Worm (Caenorhabditis elegans): ENCODE results near the gene ZK1240.3.

Gene ZK1240.3

DNA sequence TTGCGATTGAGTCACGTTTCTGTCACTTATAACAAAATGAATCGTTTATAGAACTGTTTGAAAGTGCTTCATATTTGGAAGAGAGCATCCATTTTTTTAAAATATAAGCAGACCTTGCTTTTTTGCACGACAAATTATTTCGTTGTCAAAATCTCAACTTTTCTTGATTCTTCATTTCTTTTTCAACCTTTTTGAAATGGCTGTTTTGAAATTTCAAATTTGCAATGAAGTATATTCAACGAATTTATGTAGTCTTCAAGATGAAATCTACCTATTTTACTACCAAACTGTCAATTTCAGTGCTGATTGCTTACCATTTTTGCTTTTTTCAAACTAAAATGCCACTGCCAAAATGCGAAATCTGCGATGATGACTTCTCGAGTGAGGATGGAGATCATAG is 13.4 kb upstream of the ZK1240.3 start, which contains the start of gene B0281.3:
TSS of gene B0281.3 (plus strand) at position 301 of the 400 bp plus-strand sequence.
- no peak for TF ChIP-seq unc-62 (GFP tag; optimal IDR thresholded peaks at IDR 0.05)

DNA sequence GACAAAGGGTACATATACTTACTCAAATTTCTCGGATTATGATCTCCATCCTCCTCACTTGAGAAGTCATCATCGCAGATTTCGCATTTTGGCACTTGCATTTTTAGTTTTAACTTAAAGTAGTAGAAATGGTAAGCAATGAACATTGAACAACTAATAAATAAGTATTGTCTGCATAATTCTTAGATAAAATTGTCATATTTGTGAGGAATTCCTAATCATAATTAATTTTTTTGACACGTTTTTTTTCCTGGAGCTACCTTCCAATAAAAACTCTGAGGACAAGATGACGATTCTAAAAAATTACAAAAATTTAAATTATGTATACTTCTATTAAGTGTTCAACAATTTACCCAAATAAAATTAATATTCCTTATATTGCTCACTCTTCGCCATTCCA is 7.4 kb upstream of the ZK1240.3 start, which contains the start of the genes trim-21 and B0281.1:
TSS of gene trim-21 (minus strand) at position 101 of the 400 bp plus-strand sequence.
TSS of gene B0281.1 (plus strand) at position 321 of the 400 bp plus-strand sequence.
- no peak for TF ChIP-seq unc-62 (GFP tag; optimal IDR thresholded peaks at IDR 0.05)

- no peak for TF ChIP-seq unc-62 (GFP tag; optimal IDR thresholded peaks at IDR 0.05)
Measured at ce11 chrII:2317883-2318357, 2.2 kb upstream of the ZK1240.3 start, which contains the start of the genes ZK1240.5 and ZK1240.9. Gene ZK1240.5, minus strand, starts transcription at chrII:2317933. Gene ZK1240.9, plus strand, starts transcription at chrII:2318189.

DNA sequence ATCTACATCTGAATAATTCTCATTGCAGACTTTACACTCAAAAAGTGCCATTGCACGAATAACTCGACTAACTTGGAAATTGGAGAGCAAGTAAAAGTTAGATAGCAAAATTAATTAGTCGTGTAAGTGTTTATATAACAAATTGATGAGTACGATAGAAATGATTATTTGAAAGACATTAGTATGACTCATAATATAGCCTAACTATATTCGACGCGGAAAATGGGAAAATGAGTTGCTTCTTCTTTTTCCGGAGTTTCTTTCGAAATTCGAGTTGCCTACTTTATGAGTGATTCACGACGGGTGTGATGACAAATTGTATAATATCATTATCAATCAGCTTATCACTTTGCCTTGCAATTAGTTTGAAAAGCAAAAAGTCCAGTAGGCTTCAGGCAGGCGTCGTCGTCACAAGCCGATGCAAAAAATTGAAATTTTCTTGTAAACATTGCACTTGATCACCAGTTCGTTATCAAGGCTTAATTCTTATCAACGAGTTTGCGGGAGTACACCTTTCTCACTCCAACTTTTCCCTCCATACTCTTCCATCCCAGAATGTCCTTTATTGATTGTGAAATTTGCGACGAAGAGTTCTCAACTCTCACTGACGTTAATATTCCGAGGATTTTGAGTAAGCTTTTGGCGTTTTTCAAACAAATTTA is 2.9 kb downstream of the ZK1240.3 start, which contains the start of the genes ZK1240.6 and ZK1240.2:
TSS of gene ZK1240.6 (minus strand) at position 51 of the 662 bp plus-strand sequence.
TSS of gene ZK1240.2 (plus strand) at position 520 of the 662 bp plus-strand sequence.
- no peak for TF ChIP-seq unc-62 (GFP tag; optimal IDR thresholded peaks at IDR 0.05)

DNA sequence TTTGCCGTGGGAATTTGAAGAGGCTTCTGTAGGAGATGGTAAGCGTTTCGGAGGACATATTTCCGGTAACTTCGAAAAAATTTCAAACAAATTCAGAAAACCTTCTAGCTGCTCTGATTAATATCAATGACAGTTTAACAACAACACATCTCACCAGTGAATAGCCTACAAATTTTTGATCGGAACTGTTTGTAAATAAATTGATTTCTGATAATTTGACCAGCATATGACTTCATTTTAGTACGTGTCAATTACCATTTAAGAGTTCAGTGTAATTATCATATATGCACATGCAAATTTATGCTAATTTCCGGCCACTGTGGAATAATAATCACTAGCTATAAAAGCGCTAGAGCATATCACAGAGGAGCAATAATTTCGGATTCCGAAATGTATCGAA is 4.8 kb downstream of the ZK1240.3 start, which contains the start of gene ZK1240.11:
TSS of gene ZK1240.11 (plus strand) at position 301 of the 400 bp plus-strand sequence.
- no peak for TF ChIP-seq unc-62 (GFP tag; optimal IDR thresholded peaks at IDR 0.05)

- no peak for TF ChIP-seq unc-62 (GFP tag; optimal IDR thresholded peaks at IDR 0.05)
Measured at ce11 chrII:2328963-2329442, 8.9 kb downstream of the ZK1240.3 start, which contains the start of the genes ZK1240.8 and ZK1240.1. Gene ZK1240.8, minus strand, starts transcription at chrII:2329063. Gene ZK1240.1, plus strand, starts transcription at chrII:2329392.

DNA sequence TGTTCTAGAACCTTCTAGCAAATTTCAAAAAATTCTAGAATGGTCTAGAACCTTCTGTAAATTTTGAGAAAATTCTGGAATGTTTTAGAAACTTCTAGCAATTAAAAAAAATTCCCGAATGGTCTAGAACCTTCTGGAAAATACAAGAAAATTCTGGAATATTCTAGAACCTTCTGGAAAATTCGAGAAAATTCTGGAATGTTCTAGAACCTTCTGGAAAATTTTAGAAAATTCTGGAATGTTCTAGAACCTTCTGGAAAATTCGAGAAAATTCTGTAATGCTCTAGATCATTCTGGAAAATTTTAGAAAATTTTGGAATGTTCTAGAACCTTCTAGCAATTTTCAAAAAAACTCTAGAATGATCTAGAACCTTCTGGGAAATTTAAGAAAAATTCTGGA is 10.3 kb downstream of the ZK1240.3 start:
- no peak for TF ChIP-seq unc-62 (GFP tag; optimal IDR thresholded peaks at IDR 0.05)

- TF ChIP-seq unc-62 (GFP tag; optimal IDR thresholded peaks at IDR 0.05): no peak
Measured at ce11 chrII:2332220-2332619, 12.1 kb downstream of the ZK1240.3 start, which contains the start of gene F43C11.8. Gene F43C11.8, plus strand, starts transcription at chrII:2332520.

DNA sequence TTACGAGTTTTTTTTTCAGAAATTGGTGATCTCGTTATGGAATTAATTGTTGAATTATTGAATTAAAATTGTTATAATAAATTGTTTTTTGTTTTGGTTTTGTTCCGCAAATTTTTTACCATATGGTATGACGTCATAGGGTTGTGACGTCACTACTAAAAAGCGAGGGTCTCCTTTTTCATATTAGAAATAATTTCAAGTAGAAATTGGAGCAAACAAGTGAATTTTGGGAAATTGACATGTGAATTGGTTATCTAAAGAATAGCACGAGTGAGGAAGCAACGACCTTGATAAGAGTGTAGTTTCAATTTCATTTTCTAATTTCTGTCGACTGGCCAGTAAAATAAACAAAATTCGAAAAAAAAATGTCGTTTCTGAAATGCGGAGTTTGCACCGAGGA is 15.4 kb downstream of the ZK1240.3 start, which contains the start of gene F43C11.7:
TSS of gene F43C11.7 (plus strand) at position 326 of the 400 bp plus-strand sequence.
- TF ChIP-seq unc-62 (GFP tag; optimal IDR thresholded peaks at IDR 0.05): no peak

DNA sequence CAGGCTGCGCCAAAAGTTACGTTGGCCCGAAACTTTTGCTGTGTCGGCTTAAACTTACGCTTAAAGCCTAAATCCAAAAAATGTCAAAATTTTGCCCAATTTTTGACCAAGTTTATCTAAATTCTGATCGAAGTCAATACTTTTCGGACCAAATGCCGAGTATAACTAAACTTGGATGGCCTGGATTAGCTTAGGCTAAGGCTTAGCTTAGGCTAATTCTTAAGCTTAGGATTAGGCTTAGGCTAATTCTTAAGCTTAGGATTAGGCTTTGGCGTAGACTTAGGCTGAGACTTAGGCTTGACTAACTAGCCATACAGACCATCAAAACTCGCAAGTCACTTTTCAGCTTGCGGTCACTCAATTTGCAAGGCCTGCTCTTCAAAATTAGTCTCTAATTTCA is 16.0 kb downstream of the ZK1240.3 start:
- TF ChIP-seq unc-62 (GFP tag; optimal IDR thresholded peaks at IDR 0.05): no peak

- no peak for TF ChIP-seq unc-62 (GFP tag; optimal IDR thresholded peaks at IDR 0.05)
Measured at ce11 chrII:2340974-2341373, 20.8 kb downstream of the ZK1240.3 start.

DNA sequence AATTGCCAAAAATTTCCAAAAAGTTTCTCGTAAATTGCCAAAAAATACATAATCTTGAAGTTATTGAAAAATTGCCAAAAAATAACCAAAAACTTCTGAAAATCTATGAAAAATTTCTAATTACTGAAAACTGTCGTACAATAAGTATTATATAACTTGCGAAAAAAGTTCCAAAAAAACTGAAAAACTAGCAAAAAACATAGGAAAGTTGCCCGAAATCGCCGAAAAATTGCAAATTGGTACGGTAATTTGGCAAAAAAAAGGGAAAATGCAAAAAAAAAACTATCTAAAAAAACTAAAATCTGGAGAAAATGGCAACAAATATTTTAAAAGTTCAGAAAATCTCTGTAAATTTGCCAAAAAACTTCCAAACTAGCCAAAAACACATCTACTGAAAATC is 21.4 kb downstream of the ZK1240.3 start, which contains the start of gene enri-1:
TSS of gene enri-1 (minus strand) at position 101 of the 400 bp plus-strand sequence.
- no peak for TF ChIP-seq unc-62 (GFP tag; optimal IDR thresholded peaks at IDR 0.05)

ce11 chrII:2342004-2342479 is 21.9 kb downstream of the ZK1240.3 start, which contains the start of gene F43C11.6:
Gene F43C11.6, plus strand, starts transcription at chrII:2342429.
- no peak for TF ChIP-seq unc-62 (GFP tag; optimal IDR thresholded peaks at IDR 0.05)

DNA sequence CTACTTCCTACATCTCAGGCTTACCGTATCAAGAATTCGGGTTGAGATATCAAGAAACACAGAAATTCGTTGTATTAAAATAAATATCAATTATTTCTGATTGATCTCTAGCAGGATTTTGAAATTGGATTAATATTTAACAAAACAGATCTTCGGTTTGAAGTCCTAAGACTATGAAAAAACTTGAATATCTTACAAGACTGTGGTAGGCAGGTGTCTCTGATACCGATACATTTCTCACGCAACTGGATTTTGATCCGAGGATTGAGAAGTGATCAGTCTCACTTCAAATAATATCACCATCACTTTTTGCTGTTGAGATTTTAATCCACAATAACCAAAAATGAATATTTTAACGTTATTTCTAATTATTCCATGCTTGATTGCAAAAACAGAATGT is 26.5 kb downstream of the ZK1240.3 start, which contains the start of gene F43C11.4:
TSS of gene F43C11.4 (plus strand) at position 301 of the 400 bp plus-strand sequence.
- TF ChIP-seq unc-62 (GFP tag; optimal IDR thresholded peaks at IDR 0.05): no peak

DNA sequence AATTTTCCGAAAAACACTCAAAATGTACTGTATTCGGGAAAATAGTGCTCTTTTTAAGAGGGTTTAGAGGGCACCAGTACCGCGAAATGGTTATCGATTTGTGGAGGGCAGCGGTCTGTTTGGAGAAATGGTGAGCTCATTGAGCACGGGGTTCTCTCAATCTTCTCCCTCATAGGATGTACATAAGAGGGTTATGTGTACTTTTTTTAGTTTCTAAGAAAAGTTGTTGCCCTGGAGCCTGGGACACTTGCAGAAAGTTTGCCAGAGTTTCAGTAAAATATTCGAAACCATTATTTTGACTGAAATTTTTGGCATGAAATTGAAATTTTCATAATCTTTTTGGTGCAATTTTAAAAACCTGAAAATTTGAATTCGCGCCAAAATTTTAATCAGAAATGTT is 32.4 kb downstream of the ZK1240.3 start, which contains the start of gene F43C11.10:
TSS of gene F43C11.10 (minus strand) at position 101 of the 400 bp plus-strand sequence.
- no peak for TF ChIP-seq unc-62 (GFP tag; optimal IDR thresholded peaks at IDR 0.05)

DNA sequence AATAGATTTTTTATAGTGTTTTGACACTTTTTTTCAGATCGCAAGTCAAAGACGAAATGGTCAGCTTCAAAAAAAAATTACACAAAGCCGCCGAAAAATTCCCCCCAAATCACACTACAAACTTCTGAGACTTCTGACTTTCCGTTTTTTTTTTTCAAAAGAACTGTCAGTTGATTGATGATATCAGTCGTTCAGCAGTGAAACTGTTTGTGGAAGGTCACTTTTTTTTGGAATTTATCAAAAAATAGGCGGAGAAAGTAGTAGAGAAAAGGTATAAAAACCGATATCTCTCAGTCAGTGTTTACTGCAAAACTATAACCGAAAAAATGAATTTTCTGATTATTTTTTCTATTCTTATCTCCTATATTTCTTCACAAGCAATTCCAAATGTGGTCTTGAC is 32.9 kb downstream of the ZK1240.3 start, which contains the start of gene F43C11.3:
TSS of gene F43C11.3 (plus strand) at position 301 of the 400 bp plus-strand sequence.
- TF ChIP-seq unc-62 (GFP tag; optimal IDR thresholded peaks at IDR 0.05): no peak
